Worm (Caenorhabditis elegans) whole organism, young adult: ENCODE measurements around the gene F07C3.2.

Experiments
- F49E8.2 ChIP-seq: sonication (generic microtip); optimal IDR thresholded peaks from 3 replicates; lab custom pipeline; 2017; ENCODE audit warnings: missing genetic modification characterization, mild to moderate bottlenecking, missing compliant biosample characterization, antibody characterized with exemption, moderate library complexity; ENCODE audit not compliant: insufficient read depth
- Y79H2A.3 ChIP-seq: fragments of 200-800 bp; sonication (Bioruptor generic); conservative IDR thresholded peaks from 2 replicates; pipeline ENCODE4 v1.3.6; 2022; ENCODE audit warnings: missing genetic modification reagents, missing genetic modification characterization, missing compliant biosample characterization
- him-1 ChIP-seq: sonication (generic microtip); optimal IDR thresholded peaks from 2 replicates; lab custom pipeline; 2016; ENCODE audit warnings: missing genotype, missing genetic modification reagents, missing genetic modification characterization, missing compliant biosample characterization

- TF ChIP-seq Y79H2A.3 (GFP tag; lab: Robert Waterston, UW): no peak
- no peak for TF ChIP-seq him-1
- no peak for TF ChIP-seq F49E8.2 (tag; lab: Kevin White, UChicago)
These were observed 31.8 kb upstream of the F07C3.2 start for ce11 chrV:9194055-9194454.
